Worm (Caenorhabditis elegans): Measurements from ENCODE around the gene C44B7.7.

The C44B7.7 gene

DNA sequence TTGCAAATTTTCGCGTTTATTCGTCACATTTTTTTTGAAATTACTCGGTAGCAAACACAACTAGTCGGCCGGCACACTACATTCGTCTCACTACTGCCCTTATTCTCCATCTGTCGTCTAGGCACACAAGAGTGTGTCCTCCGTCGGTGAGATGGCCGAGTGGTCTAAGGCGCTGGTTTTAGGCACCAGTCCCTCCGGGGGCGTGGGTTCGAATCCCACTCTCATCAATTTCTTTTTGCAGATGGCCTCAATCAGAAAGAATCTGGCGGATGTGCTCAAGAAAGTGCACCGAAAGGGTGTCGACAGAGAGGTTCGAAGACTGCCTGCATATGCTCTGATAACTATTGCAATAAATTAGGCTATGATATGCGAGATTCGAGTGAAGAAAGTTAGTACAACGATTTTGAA lies 26.9 kb downstream of the C44B7.7 start:
- TF ChIP-seq pha-4 (tag; optimal IDR thresholded peaks at IDR 0.05) (no peak), ceh-30 (tag; optimal IDR thresholded peaks at IDR 0.05) (no peak), eyg-1 (tag; optimal IDR thresholded peaks at IDR 0.05) (peak; percentile 77), pat-9 (tag; optimal IDR thresholded peaks at IDR 0.05) (peak; percentile 83), tbx-7 (tag; optimal IDR thresholded peaks at IDR 0.05) (peak; percentile 62), pag-3 (tag; optimal IDR thresholded peaks at IDR 0.05; ENCODE audit: borderline replicate concordance) (no peak), npax-4 (tag; optimal IDR thresholded peaks at IDR 0.05) (peak; percentile 40), dve-1 (tag; optimal IDR thresholded peaks at IDR 0.05) (peak; percentile 64), rnt-1 (tag; optimal IDR thresholded peaks at IDR 0.05) (peak; percentile 65), ceh-9 (tag; optimal IDR thresholded peaks at IDR 0.05) (peak; percentile 73), syd-9 (tag; optimal IDR thresholded peaks at IDR 0.05) (peak; percentile 67), pha-2 (tag; optimal IDR thresholded peaks at IDR 0.05) (peak; percentile 81), unc-3 (GFP tag; conservative IDR thresholded peaks at IDR 0.05) (peak; percentile 75), unc-3 (tag; optimal IDR thresholded peaks at IDR 0.05) (peak; percentile 62), gmeb-2 (tag; optimal IDR thresholded peaks at IDR 0.05) (peak; percentile 71), sox-2 (GFP tag; IDR thresholded peaks at IDR 0.05) (peak; percentile 78), ceh-45 (GFP tag; IDR thresholded peaks at IDR 0.05) (peak; percentile 74), ceh-2 (tag; optimal IDR thresholded peaks at IDR 0.05) (peak; percentile 42), K02D7.2 (tag; optimal IDR thresholded peaks at IDR 0.05) (peak; percentile 50), fkh-6 (tag; optimal IDR thresholded peaks at IDR 0.05) (peak; percentile 80), C38D4.7 (GFP tag; optimal IDR thresholded peaks at IDR 0.05) (peak; percentile 78), pros-1 (tag; optimal IDR thresholded peaks at IDR 0.05) (peak; percentile 5), ceh-24 (tag; optimal IDR thresholded peaks at IDR 0.05) (peak; percentile 29), elt-4 (tag; optimal IDR thresholded peaks at IDR 0.05) (no peak), madf-2 (tag; optimal IDR thresholded peaks at IDR 0.05) (peak; percentile 76), hlh-6 (tag; optimal IDR thresholded peaks at IDR 0.05) (peak; percentile 79), F13H6.1 (tag; optimal IDR thresholded peaks at IDR 0.05) (peak; percentile 69), ceh-6 (GFP tag; optimal IDR thresholded peaks at IDR 0.05) (peak; percentile 91), dmd-4 (tag; optimal IDR thresholded peaks at IDR 0.05; ENCODE audit: borderline replicate concordance) (peak; percentile 76), unc-86 (tag; optimal IDR thresholded peaks at IDR 0.05) (peak; percentile 81), odd-2 (tag; optimal IDR thresholded peaks at IDR 0.05) (peak; percentile 49), pqm-1 (tag; optimal IDR thresholded peaks at IDR 0.05) (no peak), Y22D7AL.16 (tag; optimal IDR thresholded peaks at IDR 0.05) (peak; percentile 68), ref-2 (tag; optimal IDR thresholded peaks at IDR 0.05) (peak; percentile 84), T23F11.4 (GFP tag; optimal IDR thresholded peaks at IDR 0.05) (peak; percentile 84), ceh-31 (tag; optimal IDR thresholded peaks at IDR 0.05) (peak; percentile 73), fax-1 (tag; optimal IDR thresholded peaks at IDR 0.05) (peak; percentile 68), hlh-13 (GFP tag; optimal IDR thresholded peaks at IDR 0.05) (peak; percentile 68), ceh-19 (GFP tag; optimal IDR thresholded peaks at IDR 0.05) (peak; percentile 89), C08G9.2 (tag; optimal IDR thresholded peaks at IDR 0.05) (peak; percentile 66), tbx-2 (tag; optimal IDR thresholded peaks at IDR 0.05) (peak; percentile 83), nhr-232 (tag; optimal IDR thresholded peaks at IDR 0.05) (peak; percentile 78), K09A11.1 (tag; optimal IDR thresholded peaks at IDR 0.05; ENCODE audit: insufficient read depth) (peak; percentile 50), ets-4 (tag; optimal IDR thresholded peaks at IDR 0.05) (peak; percentile 4), lin-11 (tag; optimal IDR thresholded peaks at IDR 0.05) (peak; percentile 78), ama-1 (optimal IDR thresholded peaks at IDR 0.05) (peak; percentile 41), pax-1 (tag; optimal IDR thresholded peaks at IDR 0.05) (no peak), hlh-15 (tag; optimal IDR thresholded peaks at IDR 0.05) (peak; percentile 72), unc-42 (tag; optimal IDR thresholded peaks at IDR 0.05) (peak; percentile 41), ceh-22 (tag; optimal IDR thresholded peaks at IDR 0.05) (no peak), sox-4 (tag; optimal IDR thresholded peaks at IDR 0.05) (peak; percentile 76), lim-6 (tag; optimal IDR thresholded peaks at IDR 0.05) (peak; percentile 37), hlh-8 (tag; optimal IDR thresholded peaks at IDR 0.05) (peak; percentile 83), che-1 (tag; optimal IDR thresholded peaks at IDR 0.05) (peak; percentile 75)
